Worm (Caenorhabditis elegans) whole organism, mixed stage, embryonic: ENCODE results near the gene srlf-32.

Experiments
- elt-1 ChIP-seq: sonication (generic microtip); optimal IDR thresholded peaks from 2 replicates; lab custom pipeline; 2017; ENCODE audit warnings: missing genetic modification characterization, mild to moderate bottlenecking, missing compliant biosample characterization, antibody characterized with exemption, moderate library complexity, borderline replicate concordance; ENCODE audit not compliant: insufficient read depth
- hlh-1 ChIP-seq: fragments of 150-350 bp; optimal IDR thresholded peaks from 2 replicates; lab custom pipeline; 2014; ENCODE audit warnings: missing biosample characterization, missing genetic modification reagents, missing genetic modification characterization
- nhr-2 ChIP-seq: fragments of 150-350 bp; optimal IDR thresholded peaks from 2 replicates; lab custom pipeline; 2014; ENCODE audit warnings: missing biosample characterization, missing genetic modification characterization
- nhr-76 ChIP-seq: sonication (generic microtip); optimal IDR thresholded peaks from 2 replicates; lab custom pipeline; 2017; ENCODE audit warnings: missing biosample characterization, missing genetic modification characterization
- sem-2 ChIP-seq: fragments of 200-800 bp; sonication (Bioruptor generic); optimal IDR thresholded peaks from 2 replicates; lab custom pipeline; 2018; ENCODE audit warnings: mild to moderate bottlenecking, missing genetic modification characterization, missing compliant biosample characterization
- snpc-4 ChIP-seq: fragments of 150-350 bp; optimal IDR thresholded peaks from 2 replicates; lab custom pipeline; 2014; ENCODE audit warnings: missing biosample characterization, missing genetic modification characterization
- unc-39 ChIP-seq: fragments of 150-350 bp; optimal IDR thresholded peaks from 2 replicates; lab custom pipeline; 2014; ENCODE audit warnings: missing biosample characterization, missing genetic modification characterization
- ztf-11 ChIP-seq: fragments of 150-350 bp; optimal IDR thresholded peaks from 2 replicates; lab custom pipeline; 2014; ENCODE audit warnings: missing biosample characterization, missing genetic modification characterization

- TF ChIP-seq nhr-2, result no peak
- TF ChIP-seq sem-2, result no peak
- TF ChIP-seq snpc-4, result no peak
- no peak for TF ChIP-seq nhr-76 (tag; lab: Kevin White, UChicago)
- TF ChIP-seq ztf-11 (tag; lab: Kevin White, UChicago), result no peak
- TF ChIP-seq unc-39 (tag; lab: Kevin White, UChicago), result no peak
- TF ChIP-seq elt-1, result no peak
- no peak for TF ChIP-seq hlh-1 (tag; lab: Kevin White, UChicago)
These were observed 32.5 kb upstream of the srlf-32 start for ce11 chrIV:11893336-11893735.
